Fruit fly (Drosophila melanogaster) whole organism, embryonic: ENCODE results near the gene gish.
A peak's percentile ranks its signal among the peaks of the same experiment; 100 is the strongest.

Experiments used
- CG11504 ChIP-seq: fragments of 200-800 bp; sonication (Bioruptor generic); optimal IDR thresholded peaks from 3 replicates; lab custom pipeline; 2019; ENCODE audit warnings: missing biosample characterization, mild to moderate bottlenecking, missing genetic modification characterization, moderate library complexity
- CG12236 ChIP-seq: fragments of 200-800 bp; sonication (Bioruptor generic); optimal IDR thresholded peaks from 2 replicates; lab custom pipeline; 2016; ENCODE audit warnings: missing biosample characterization, missing genetic modification characterization
- CG13123 ChIP-seq: fragments of 200-800 bp; sonication (Bioruptor generic); optimal IDR thresholded peaks from 2 replicates; lab custom pipeline; 2016; ENCODE audit warnings: missing biosample characterization, missing genetic modification characterization
- CG13624 ChIP-seq: fragments of 200-800 bp; sonication (Bioruptor generic); optimal IDR thresholded peaks from 2 replicates; lab custom pipeline; 2016; ENCODE audit warnings: missing biosample characterization, missing genetic modification characterization
- CG15479 ChIP-seq: fragments of 200-800 bp; sonication (Bioruptor generic); optimal IDR thresholded peaks from 3 replicates; lab custom pipeline; 2019; ENCODE audit warnings: missing biosample characterization, mild to moderate bottlenecking, missing genetic modification characterization, moderate library complexity
- CG17359 ChIP-seq: fragments of 200-800 bp; sonication (Bioruptor generic); optimal IDR thresholded peaks from 3 replicates; lab custom pipeline; 2018; ENCODE audit warnings: missing biosample characterization, mild to moderate bottlenecking, missing genetic modification characterization, moderate library complexity
- CG17568 ChIP-seq: fragments of 200-800 bp; sonication (Bioruptor generic); optimal IDR thresholded peaks from 2 replicates; lab custom pipeline; 2018; ENCODE audit warnings: missing biosample characterization, mild to moderate bottlenecking, missing genetic modification characterization, moderate library complexity
- CG17612 ChIP-seq: fragments of 200-800 bp; sonication (Bioruptor generic); IDR thresholded peaks from 2 replicates; pipeline ENCODE4 v1.3.6; 2022; ENCODE audit warnings: missing biosample characterization, missing genetic modification characterization
- CG17802 ChIP-seq: fragments of 200-800 bp; sonication (Bioruptor generic); optimal IDR thresholded peaks from 2 replicates; lab custom pipeline; 2018; ENCODE audit warnings: missing biosample characterization, mild to moderate bottlenecking, missing genetic modification characterization, moderate library complexity
- CG18619 ChIP-seq: fragments of 200-800 bp; sonication (Bioruptor generic); optimal IDR thresholded peaks from 3 replicates; lab custom pipeline; 2017; ENCODE audit warnings: missing biosample characterization, mild to moderate bottlenecking, missing genetic modification characterization
- CG33557 ChIP-seq: fragments of 200-800 bp; sonication (Bioruptor generic); optimal IDR thresholded peaks from 2 replicates; lab custom pipeline; 2019; ENCODE audit warnings: missing biosample characterization, mild to moderate bottlenecking, missing genetic modification characterization, moderate library complexity
- CG3407 ChIP-seq: fragments of 200-800 bp; sonication (Bioruptor generic); optimal IDR thresholded peaks from 2 replicates; lab custom pipeline; 2018; ENCODE audit warnings: missing biosample characterization, mild to moderate bottlenecking, missing genetic modification characterization
- CG7839 ChIP-seq: fragments of 200-800 bp; sonication (Bioruptor generic); optimal IDR thresholded peaks from 3 replicates; lab custom pipeline; 2018; ENCODE audit warnings: missing biosample characterization, mild to moderate bottlenecking, missing genetic modification characterization, moderate library complexity
- CG7963 ChIP-seq: fragments of 200-800 bp; sonication (Bioruptor generic); IDR thresholded peaks from 3 replicates; pipeline ENCODE4 v1.3.6; 2022; ENCODE audit warnings: missing biosample characterization, missing genetic modification characterization; ENCODE audit not compliant: partially characterized antibody
- CG8359 ChIP-seq: fragments of 200-800 bp; sonication (Bioruptor generic); optimal IDR thresholded peaks from 2 replicates; lab custom pipeline; 2017; ENCODE audit warnings: missing biosample characterization, mild to moderate bottlenecking, missing genetic modification characterization, borderline replicate concordance
- D ChIP-seq, 2 experiments: fragments of 200-800 bp in 1 of 2; fragments of >200 bp in 1 of 2; sonication (Bioruptor generic) in 1 of 2; optimal IDR thresholded peaks; 2 replicates in 1 of 2; 3 replicates in 1 of 2; lab custom pipeline; 2017; ENCODE audit warnings: mild to moderate bottlenecking in 1 of 2, missing biosample characterization in 1 of 2, missing genetic modification characterization in 1 of 2, missing genetic modification reagents in 1 of 2
- Dek ChIP-seq: fragments of 200-800 bp; sonication (Bioruptor generic); optimal IDR thresholded peaks from 3 replicates; lab custom pipeline; 2019; ENCODE audit warnings: missing biosample characterization, mild to moderate bottlenecking, missing genetic modification characterization, moderate library complexity
- Dref ChIP-seq: fragments of 200-800 bp; sonication (Bioruptor generic); IDR thresholded peaks from 2 replicates; pipeline ENCODE4 v1.3.6; 2022; ENCODE audit warnings: missing biosample characterization, missing genetic modification characterization
- E2f1 ChIP-seq: fragments of 200-800 bp; sonication (Bioruptor generic); IDR thresholded peaks from 2 replicates; pipeline ENCODE4 v1.3.6; 2022; ENCODE audit warnings: missing biosample characterization, missing genetic modification characterization
- ERR ChIP-seq: fragments of 200-800 bp; sonication (Bioruptor generic); optimal IDR thresholded peaks from 2 replicates; lab custom pipeline; 2016; ENCODE audit warnings: missing biosample characterization, missing genetic modification characterization
- Elba2 ChIP-seq: fragments of 200-800 bp; sonication (Bioruptor generic); optimal IDR thresholded peaks from 3 replicates; lab custom pipeline; 2016; ENCODE audit warnings: missing biosample characterization, missing genetic modification characterization
- Fer1 ChIP-seq: fragments of 200-800 bp; sonication (Bioruptor generic); optimal IDR thresholded peaks from 2 replicates; lab custom pipeline; 2017; ENCODE audit warnings: missing biosample characterization, mild to moderate bottlenecking, missing genetic modification characterization
- Mrtf ChIP-seq: fragments of 200-800 bp; sonication (Bioruptor generic); IDR thresholded peaks from 3 replicates; pipeline ENCODE4 v1.3.6; 2022; ENCODE audit warnings: missing biosample characterization, missing genetic modification characterization
- Nf-YA ChIP-seq: fragments of 200-800 bp; sonication (Bioruptor generic); IDR thresholded peaks from 2 replicates; pipeline ENCODE4 v1.3.6; 2022; ENCODE audit warnings: missing biosample characterization, missing genetic modification characterization
- Sin3A ChIP-seq: fragments of >200 bp; optimal IDR thresholded peaks from 2 replicates; lab custom pipeline; 2018
- Six4 ChIP-seq: fragments of 200-800 bp; sonication (Bioruptor generic); optimal IDR thresholded peaks from 2 replicates; lab custom pipeline; 2016; ENCODE audit warnings: missing biosample characterization, missing genetic modification characterization
- TFAM ChIP-seq: fragments of 200-800 bp; sonication (Bioruptor generic); optimal IDR thresholded peaks from 2 replicates; lab custom pipeline; 2017; ENCODE audit warnings: missing biosample characterization, missing genetic modification characterization, inconsistent platforms
- Vsx1 ChIP-seq: fragments of 200-800 bp; sonication (Bioruptor generic); optimal IDR thresholded peaks from 2 replicates; lab custom pipeline; 2017; ENCODE audit warnings: missing biosample characterization, mild to moderate bottlenecking, missing genetic modification characterization, missing genetic modification reagents
- ac ChIP-seq: fragments of 200-800 bp; sonication (Bioruptor generic); optimal IDR thresholded peaks from 3 replicates; lab custom pipeline; 2017; ENCODE audit warnings: missing biosample characterization, mild to moderate bottlenecking, missing genetic modification characterization
- bab2 ChIP-seq: fragments of 200-800 bp; sonication (Bioruptor generic); optimal IDR thresholded peaks from 2 replicates; lab custom pipeline; 2016; ENCODE audit warnings: missing biosample characterization, missing genetic modification characterization
- bbx ChIP-seq: fragments of 200-800 bp; sonication (Bioruptor generic); IDR thresholded peaks from 2 replicates; pipeline ENCODE4 v1.3.6; 2022; ENCODE audit warnings: missing biosample characterization, missing genetic modification characterization; ENCODE audit not compliant: partially characterized antibody
- ci ChIP-seq: fragments of 200-800 bp; sonication (Bioruptor generic); IDR thresholded peaks from 3 replicates; pipeline ENCODE4 v1.3.6; 2022; ENCODE audit warnings: missing biosample characterization, missing genetic modification characterization
- crc ChIP-seq: fragments of 200-800 bp; sonication (Bioruptor generic); optimal IDR thresholded peaks from 2 replicates; lab custom pipeline; 2016; ENCODE audit warnings: missing biosample characterization, missing genetic modification characterization
- croc ChIP-seq: fragments of 200-800 bp; sonication (Bioruptor generic); conservative IDR thresholded peaks from 3 replicates; pipeline ENCODE4 v1.3.6; 2022; ENCODE audit warnings: missing biosample characterization, missing genetic modification characterization
- emc ChIP-seq: fragments of 200-800 bp; sonication (Bioruptor generic); optimal IDR thresholded peaks from 2 replicates; lab custom pipeline; 2016; ENCODE audit warnings: missing biosample characterization, missing genetic modification characterization
- gfzf ChIP-seq: fragments of 200-800 bp; sonication (Bioruptor generic); optimal IDR thresholded peaks from 2 replicates; lab custom pipeline; 2016; ENCODE audit warnings: missing biosample characterization, mild to moderate bottlenecking, missing genetic modification characterization, moderate library complexity
- kah ChIP-seq: fragments of 200-800 bp; sonication (Bioruptor generic); optimal IDR thresholded peaks from 2 replicates; lab custom pipeline; 2018; ENCODE audit warnings: missing biosample characterization, mild to moderate bottlenecking, missing genetic modification characterization
- lbe ChIP-seq: fragments of 200-800 bp; sonication (Bioruptor generic); optimal IDR thresholded peaks from 2 replicates; lab custom pipeline; 2016; ENCODE audit warnings: missing biosample characterization, mild to moderate bottlenecking, missing genetic modification characterization
- maf-S ChIP-seq: fragments of 200-800 bp; sonication (Bioruptor generic); optimal IDR thresholded peaks from 2 replicates; lab custom pipeline; 2016; ENCODE audit warnings: missing biosample characterization, missing genetic modification characterization
- otp ChIP-seq: fragments of 200-800 bp; sonication (Bioruptor generic); IDR thresholded peaks from 3 replicates; pipeline ENCODE4, ENCODE4 v1.3.6; 2022; ENCODE audit warnings: missing biosample characterization, missing genetic modification characterization
- pan ChIP-seq, 4 experiments: fragments of >200 bp in 3 of 4; fragments of 200-800 bp in 1 of 4; sonication (Bioruptor generic) in 1 of 4; optimal IDR thresholded peaks in 3 of 4; IDR thresholded peaks in 1 of 4; 2 replicates each; pipeline versions ENCODE4 v1.3.6 to Lab custom; 2017 to 2022; ENCODE audit warnings: missing biosample characterization in 2 of 4, missing genetic modification characterization in 2 of 4, mixed read lengths in 1 of 4
- ranshi ChIP-seq: fragments of 200-800 bp; sonication (Bioruptor generic); IDR thresholded peaks from 2 replicates; pipeline ENCODE4 v1.3.6; 2022; ENCODE audit warnings: missing biosample characterization, missing genetic modification characterization
- sens-2 ChIP-seq: fragments of 200-800 bp; sonication (Bioruptor generic); IDR thresholded peaks from 2 replicates; pipeline ENCODE4 v1.3.6; 2022; ENCODE audit warnings: missing biosample characterization, missing genetic modification characterization
- ssp ChIP-seq: fragments of 200-800 bp; sonication (Bioruptor generic); IDR thresholded peaks from 2 replicates; pipeline ENCODE4 v1.3.6; 2022; ENCODE audit warnings: missing biosample characterization, missing genetic modification characterization
- tio ChIP-seq: fragments of 200-800 bp; sonication (Bioruptor generic); optimal IDR thresholded peaks from 2 replicates; lab custom pipeline; 2017; ENCODE audit warnings: missing biosample characterization, missing genetic modification characterization, inconsistent platforms
- ttk ChIP-seq: fragments of 200-800 bp; sonication (Bioruptor generic); IDR thresholded peaks from 2 replicates; pipeline ENCODE4 v2.1.2; 2022; ENCODE audit warnings: missing biosample characterization, missing genetic modification characterization
- z ChIP-seq: fragments of 200-800 bp; sonication (Bioruptor generic); IDR thresholded peaks from 3 replicates; pipeline ENCODE4 v1.3.6; 2022; ENCODE audit warnings: missing biosample characterization, missing genetic modification characterization
- zen ChIP-seq: fragments of 200-800 bp; sonication (Bioruptor generic); optimal IDR thresholded peaks from 3 replicates; lab custom pipeline; 2018; ENCODE audit warnings: missing biosample characterization, mild to moderate bottlenecking, missing genetic modification characterization, moderate library complexity

The gish gene

DNA sequence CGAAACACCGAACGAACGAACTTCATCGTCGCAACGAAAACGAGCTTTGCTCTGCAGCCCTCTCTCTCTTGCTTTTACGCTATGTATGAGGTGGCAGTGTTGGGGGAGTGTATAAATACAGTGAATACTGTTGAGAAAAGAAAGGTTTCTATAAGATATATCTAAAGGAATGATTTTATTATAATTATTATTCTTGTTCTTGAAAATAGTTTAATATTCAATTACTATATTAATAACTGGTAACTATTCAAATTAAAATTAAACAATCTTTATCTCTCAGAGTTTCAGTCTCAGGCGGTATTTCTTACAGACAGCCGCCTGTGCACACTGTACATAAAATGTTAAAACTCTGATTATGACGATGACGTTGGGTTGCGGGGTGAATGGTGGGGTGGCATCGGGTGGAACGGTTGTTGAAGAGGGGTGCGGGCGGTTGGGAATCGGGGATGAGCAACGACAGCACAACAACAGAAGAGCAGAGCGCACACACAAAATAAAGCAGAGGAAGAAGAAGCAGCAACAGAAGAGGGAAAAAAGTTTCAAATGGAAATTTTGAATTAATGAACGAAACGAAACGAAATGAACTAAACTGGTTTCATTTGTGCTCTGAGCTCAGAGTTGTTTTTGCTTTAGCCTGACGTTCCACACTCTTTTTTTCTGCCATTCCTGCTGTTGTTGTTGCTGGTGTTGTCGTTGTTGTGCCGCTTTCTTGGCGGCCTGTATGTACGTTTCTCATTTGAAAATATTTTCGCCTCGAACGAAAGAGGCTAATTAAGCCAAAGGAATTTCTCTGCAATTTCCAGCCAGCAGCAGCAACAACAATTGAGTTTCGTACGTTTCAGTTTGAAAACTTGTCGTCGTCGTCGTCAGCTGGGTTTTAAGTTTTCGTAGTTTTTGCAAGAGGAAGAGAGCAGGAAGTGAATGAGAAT lies 35.3 kb upstream of the gish start (continued):
- TF ChIP-seq otp (GFP tag; lab: Robert Waterston, UW) (no peak), maf-S (peak; percentile 54), bab2 (GFP tag; lab: Kevin White, UChicago) (peak; percentile 88), Six4 (peak; percentile 97), z (no peak), Sin3A (lab: Kevin White, UChicago) (no peak), lbe (peak; percentile 95), CG33557 (peak; percentile 97), CG3407 (GFP tag; lab: Kevin White, UChicago) (peak; percentile 95), CG12236 (GFP tag; lab: Kevin White, UChicago) (peak; percentile 15), CG17612 (GFP tag; lab: Robert Waterston, UW) (no peak), Fer1 (peak; percentile 99), Dek (peak; percentile 99), emc (GFP tag; lab: Kevin White, UChicago) (peak; percentile 48), CG18619 (GFP tag; lab: Kevin White, UChicago) (peak; percentile 97), ssp (GFP tag; lab: Robert Waterston, UW) (no peak), kah (peak; percentile 91), gfzf (GFP tag; lab: Kevin White, UChicago) (peak; percentile 3), CG13123 (GFP tag; lab: Kevin White, UChicago) (peak; percentile 95), CG7839 (tag; lab: Kevin White, UChicago) (peak; percentile 99), CG11504 (tag; lab: Kevin White, UChicago) (peak; percentile 98), ci (GFP tag; lab: Robert Waterston, UW) (no peak), D (optimal IDR thresholded peaks at IDR 0.05; lab: Kevin White, UChicago) (no peak), D (GFP tag; optimal IDR thresholded peaks at IDR 0.05; lab: Kevin White, UChicago) (peak; percentile 97), CG7963 (no peak), CG15479 (GFP tag; lab: Kevin White, UChicago) (no peak), bbx (GFP tag; lab: Robert Waterston, UW) (no peak), croc (GFP tag; lab: Robert Waterston, UW) (peak; percentile 97), ttk (no peak), Mrtf (no peak), TFAM (GFP tag; lab: Kevin White, UChicago) (peak; percentile 77), Nf-YA (no peak), pan (optimal IDR thresholded peaks at IDR 0.05; lab: Kevin White, UChicago) (no peak), pan (GFP tag; optimal IDR thresholded peaks at IDR 0.05 in 1 of 2, IDR thresholded peaks at IDR 0.05 in 1 of 2) (no peak), Elba2 (GFP tag; lab: Kevin White, UChicago) (peak; percentile 24), ranshi (no peak), CG17568 (peak; percentile 96), CG17802 (tag; lab: Kevin White, UChicago) (peak; percentile 87), ac (GFP tag; lab: Kevin White, UChicago) (peak; percentile 58), Vsx1 (GFP tag; lab: Kevin White, UChicago) (peak; percentile 88), CG17359 (tag; lab: Kevin White, UChicago) (peak; percentile 99), CG8359 (GFP tag; lab: Kevin White, UChicago) (peak; percentile 91), sens-2 (GFP tag; lab: Robert Waterston, UW) (no peak), Dref (GFP tag; lab: Robert Waterston, UW) (no peak), crc (peak; percentile 76), tio (peak; percentile 96), E2f1 (GFP tag; lab: Robert Waterston, UW) (no peak), ERR (no peak), CG13624 (GFP tag; lab: Kevin White, UChicago) (peak; percentile 74), zen (peak; percentile 95)
